Fruit fly (Drosophila melanogaster): Measurements from ENCODE around the gene Cog4.
A peak's percentile ranks its signal among the peaks of the same experiment; 100 is the strongest.

Cog4 gene

DNA sequence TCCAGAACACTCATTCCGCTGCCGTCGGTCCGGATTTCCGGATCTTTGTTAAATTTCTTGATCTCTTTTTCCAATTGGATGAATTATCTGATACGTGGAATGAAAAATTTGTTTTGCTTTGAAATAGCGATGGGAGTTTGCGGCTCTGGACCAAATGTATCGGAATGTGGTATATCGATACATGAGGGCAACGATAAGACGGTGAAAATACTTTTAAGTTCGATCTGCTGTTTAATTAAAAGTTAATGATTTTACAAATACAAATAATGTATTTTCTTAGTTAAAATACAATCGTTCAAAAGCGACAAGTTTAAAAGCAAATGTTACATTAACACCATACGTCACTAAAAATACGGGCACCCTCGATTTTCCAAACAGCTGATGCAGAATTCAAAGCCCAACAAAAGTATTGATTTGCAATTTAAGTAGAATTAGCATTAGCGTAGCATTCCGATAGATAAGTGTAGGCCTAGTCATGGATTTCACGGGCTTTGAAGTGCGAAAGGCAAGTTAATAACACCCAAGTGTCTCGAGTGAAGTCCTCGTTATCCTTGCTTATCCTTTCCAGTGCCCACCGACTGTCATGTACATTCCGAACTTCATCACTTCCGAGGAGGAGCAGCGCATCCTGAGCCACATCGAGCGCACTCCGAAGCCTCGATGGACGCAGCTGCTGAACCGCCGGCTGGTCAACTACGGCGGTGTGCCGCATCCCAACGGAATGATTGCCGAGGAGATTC lies at the start of gene Cog4, which contains the start of gene CG6144:
Gene Cog4 (minus strand): TSS at position 139 of the 740 bp plus-strand sequence.
Gene CG6144 (plus strand): TSS at position 211 of the 740 bp plus-strand sequence.
- no peak for TF ChIP-seq CG8319 (GFP tag; optimal IDR thresholded peaks at IDR 0.05)
- TF ChIP-seq lz (GFP tag; optimal IDR thresholded peaks at IDR 0.05) = peak; percentile 70
- no peak for TF ChIP-seq Sox14 (GFP tag; optimal IDR thresholded peaks at IDR 0.05)
- TF ChIP-seq esn (GFP tag; optimal IDR thresholded peaks at IDR 0.05) = peak; percentile 45
- peak; percentile 47 for TF ChIP-seq Eip93F (GFP tag; optimal IDR thresholded peaks at IDR 0.05)

DNA sequence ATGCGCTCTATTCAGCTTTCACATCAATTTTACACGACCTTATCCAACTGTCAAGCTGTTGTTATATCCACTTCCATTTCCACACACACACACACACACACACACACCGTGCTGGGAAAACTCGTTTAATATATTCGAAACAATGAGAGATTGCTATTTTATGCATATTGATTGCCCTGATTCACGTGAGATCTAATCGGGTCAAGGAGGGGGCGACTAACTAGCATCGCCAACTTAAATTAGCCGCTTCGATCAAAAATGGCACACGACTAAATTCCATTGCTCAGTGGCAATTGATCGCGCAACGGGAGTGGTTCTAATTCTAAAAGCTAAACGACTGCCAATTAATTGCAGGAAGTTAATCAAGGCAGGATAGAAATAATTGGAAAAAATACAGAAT lies 45.6 kb upstream of the Cog4 start, which contains the start of gene CG18302:
Gene CG18302 (plus strand): TSS at position 301 of the 400 bp plus-strand sequence.
- TF ChIP-seq OdsH (GFP tag; optimal IDR thresholded peaks at IDR 0.05) = no peak
- no peak for TF ChIP-seq CG6854 (GFP tag; optimal IDR thresholded peaks at IDR 0.05)
- TF ChIP-seq spab (GFP tag; optimal IDR thresholded peaks at IDR 0.05) = no peak
- TF ChIP-seq Hr38 (GFP tag; optimal IDR thresholded peaks at IDR 0.05) = no peak
- TF ChIP-seq acj6 (GFP tag; optimal IDR thresholded peaks at IDR 0.05) = no peak
- TF ChIP-seq CG8119 (GFP tag; IDR thresholded peaks at IDR 0.05) = no peak
- no peak for TF ChIP-seq dac (GFP tag; optimal IDR thresholded peaks at IDR 0.05)
- TF ChIP-seq CG16779 (tag; optimal IDR thresholded peaks at IDR 0.05) = no peak
- no peak for TF ChIP-seq vri (GFP tag; optimal IDR thresholded peaks at IDR 0.05)
- no peak for TF ChIP-seq pdm3 (GFP tag; optimal IDR thresholded peaks at IDR 0.05)
- TF ChIP-seq cyc (GFP tag; optimal IDR thresholded peaks at IDR 0.05) = no peak
- TF ChIP-seq CG6163 (GFP tag; IDR thresholded peaks at IDR 0.05) = no peak
- TF ChIP-seq CG8319 (GFP tag; optimal IDR thresholded peaks at IDR 0.05) = no peak
- TF ChIP-seq svp (GFP tag) = no peak
- TF ChIP-seq CG11902 (GFP tag; optimal IDR thresholded peaks at IDR 0.05) = no peak
- no peak for TF ChIP-seq CG7368 (GFP tag; optimal IDR thresholded peaks at IDR 0.05)
- no peak for TF ChIP-seq dsx (GFP tag; optimal IDR thresholded peaks at IDR 0.05; ENCODE audit: poor library complexity, severe bottlenecking)

DNA sequence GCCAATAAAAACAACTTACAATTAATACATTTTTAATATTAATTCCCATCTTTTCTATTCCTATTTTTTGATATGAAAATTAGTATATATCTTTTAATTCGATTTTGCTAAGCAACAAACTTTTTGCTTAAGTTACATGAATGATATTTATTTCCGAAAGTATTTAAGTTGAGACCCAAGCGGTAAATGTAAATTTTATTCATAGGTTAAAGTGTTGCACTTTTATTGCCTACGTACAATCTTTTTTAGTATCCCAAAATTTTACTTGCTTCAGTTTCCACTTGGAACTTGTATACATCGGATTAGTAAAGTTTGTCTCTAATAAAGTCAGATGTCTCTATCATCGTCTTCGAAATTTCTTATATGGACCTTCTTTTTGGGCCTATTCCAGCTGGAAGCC lies 43.1 kb upstream of the Cog4 start, which contains the start of gene CG18301:
Gene CG18301 (plus strand): TSS at position 301 of the 400 bp plus-strand sequence.
- TF ChIP-seq CG8632 (GFP tag; optimal IDR thresholded peaks at IDR 0.05) = no peak
- no peak for TF ChIP-seq Ets96B (tag; optimal IDR thresholded peaks at IDR 0.05)
- TF ChIP-seq topi (GFP tag; optimal IDR thresholded peaks at IDR 0.05) = no peak
- TF ChIP-seq ss (GFP tag; optimal IDR thresholded peaks at IDR 0.05) = no peak
- TF ChIP-seq eg (GFP tag; IDR thresholded peaks at IDR 0.05) = no peak
- TF ChIP-seq Sox102F (GFP tag; optimal IDR thresholded peaks at IDR 0.05) = no peak

DNA sequence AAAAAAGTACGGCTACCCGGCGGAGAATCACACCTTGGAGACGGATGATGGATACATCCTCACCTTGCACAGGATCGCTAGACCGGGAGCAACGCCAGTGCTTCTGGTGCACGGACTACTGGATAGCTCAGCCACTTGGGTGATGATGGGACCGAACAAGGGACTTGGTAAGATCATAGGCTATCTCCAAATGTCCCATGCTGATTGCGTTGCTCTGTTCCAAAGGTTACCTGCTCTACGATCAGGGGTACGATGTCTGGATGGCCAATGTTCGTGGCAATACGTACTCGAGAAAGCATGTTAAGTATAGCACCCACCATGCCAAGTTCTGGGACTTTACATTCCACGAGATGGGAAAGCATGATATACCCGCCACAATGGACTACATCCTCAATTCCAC lies 41.7 kb upstream of the Cog4 start:
- TF ChIP-seq Sox102F (GFP tag; optimal IDR thresholded peaks at IDR 0.05) (no peak), svp (GFP tag) (peak; percentile 93)

DNA sequence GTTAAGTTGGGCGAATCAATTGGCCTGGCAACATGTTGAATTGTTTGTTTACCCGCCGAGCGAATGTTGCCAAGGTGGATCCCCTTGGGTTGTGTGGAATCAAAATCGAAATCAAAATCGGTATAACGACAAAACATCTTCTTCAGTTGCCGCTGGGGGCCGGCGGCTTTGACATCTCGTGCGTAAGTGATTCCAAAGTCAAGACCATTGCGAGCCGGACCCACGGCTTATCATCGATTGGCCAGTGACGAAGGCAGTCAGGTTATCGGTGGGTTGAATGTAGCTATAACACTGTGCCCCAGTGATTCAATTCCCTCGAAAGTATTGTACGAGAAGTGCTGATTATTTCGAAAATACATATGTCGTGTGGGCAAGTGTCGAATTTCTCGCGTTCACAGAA lies 40.6 kb upstream of the Cog4 start:
- TF ChIP-seq svp (GFP tag) (peak; percentile 99), Ets21C (GFP tag; optimal IDR thresholded peaks at IDR 0.05) (no peak)

DNA sequence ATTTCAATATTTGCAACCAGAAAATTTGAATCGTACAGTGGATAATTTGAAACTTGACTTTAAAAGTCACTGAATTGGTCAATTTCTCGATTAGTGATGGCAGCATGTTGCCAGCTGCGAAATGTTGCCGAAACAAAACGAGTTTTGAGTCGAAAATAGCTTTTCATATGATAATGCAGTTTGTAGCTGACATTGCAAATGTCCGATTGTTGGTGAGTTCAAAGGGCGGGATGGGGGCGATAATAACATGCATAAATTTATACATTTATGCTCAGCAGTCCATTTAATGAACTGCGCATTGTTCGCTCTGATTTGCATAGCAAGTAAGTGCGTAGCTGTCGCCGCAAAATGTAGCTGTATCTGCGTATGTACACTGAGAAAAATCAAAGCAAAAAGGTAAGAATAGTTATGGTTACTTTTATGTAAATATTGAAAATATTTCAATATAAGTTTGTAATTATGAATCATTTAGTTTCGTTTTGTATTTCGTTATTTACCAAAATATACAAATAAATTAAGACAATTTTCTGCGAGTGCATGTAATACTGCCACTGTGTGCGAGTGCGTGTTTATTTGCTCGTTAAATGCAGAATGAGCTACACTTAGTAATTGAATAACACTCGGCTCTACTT lies 38.6 kb upstream of the Cog4 start, which contains the start of gene Lip4:
Gene Lip4 (plus strand): TSS at position 620 of the 632 bp plus-strand sequence.
- TF ChIP-seq dsx (GFP tag; optimal IDR thresholded peaks at IDR 0.05; ENCODE audit: poor library complexity, severe bottlenecking) (peak; percentile 73), esn (GFP tag; optimal IDR thresholded peaks at IDR 0.05) (peak; percentile 65), CG7368 (GFP tag; optimal IDR thresholded peaks at IDR 0.05) (peak; percentile 62), Eip75B (GFP tag; optimal IDR thresholded peaks at IDR 0.05) (peak; percentile 64), Sox15 (GFP tag; optimal IDR thresholded peaks at IDR 0.05) (peak; percentile 40), svp (GFP tag) (peak; percentile 84), CG3032 (tag; optimal IDR thresholded peaks at IDR 0.05) (no peak), CG6163 (GFP tag; IDR thresholded peaks at IDR 0.05) (no peak), CG3919 (GFP tag; optimal IDR thresholded peaks at IDR 0.05) (peak; percentile 73), ss (GFP tag; optimal IDR thresholded peaks at IDR 0.05) (peak; percentile 47 to 70), fkh (GFP tag; optimal IDR thresholded peaks at IDR 0.05) (peak; percentile 42), CG11902 (GFP tag; optimal IDR thresholded peaks at IDR 0.05) (peak; percentile 38), CG11762 (GFP tag; optimal IDR thresholded peaks at IDR 0.05; ENCODE audit: insufficient read depth) (peak; percentile 49), Hr39 (GFP tag; optimal IDR thresholded peaks at IDR 0.05) (peak; percentile 47), Smox (GFP tag; optimal IDR thresholded peaks at IDR 0.05) (peak; percentile 56), CG8319 (GFP tag; optimal IDR thresholded peaks at IDR 0.05) (peak; percentile 61), CG9139 (GFP tag; optimal IDR thresholded peaks at IDR 0.05) (no peak), salr (GFP tag; optimal IDR thresholded peaks at IDR 0.05) (peak in 1 of 2 experiments; percentile 35), achi (GFP tag; optimal IDR thresholded peaks at IDR 0.05) (peak; percentile 58), Hr38 (GFP tag; optimal IDR thresholded peaks at IDR 0.05) (no peak)

All from whole organism, prepupa.